Worm (Caenorhabditis elegans): ENCODE data around the gene pha-1.

The pha-1 gene

ce11 chrIII:11091651-11092278 lies 39.8 kb upstream of the pha-1 start:
- TF ChIP-seq lsy-12 (tag; optimal IDR thresholded peaks at IDR 0.05), result peak; percentile 50
- peak; percentile 12 for TF ChIP-seq nfya-1 (tag; optimal IDR thresholded peaks at IDR 0.05; ENCODE audit: insufficient read depth)
- TF ChIP-seq nhr-43 (tag; optimal IDR thresholded peaks at IDR 0.05; ENCODE audit: poor library complexity, severe bottlenecking), result peak; percentile 57
- no peak for TF ChIP-seq jun-1 (tag; optimal IDR thresholded peaks at IDR 0.05)
- peak; percentile 31 for TF ChIP-seq elt-2 (tag; optimal IDR thresholded peaks at IDR 0.05)

ce11 chrIII:11093489-11093888 lies 38.1 kb upstream of the pha-1 start:
- no peak for TF ChIP-seq nhr-43 (tag; optimal IDR thresholded peaks at IDR 0.05; ENCODE audit: poor library complexity, severe bottlenecking)
- TF ChIP-seq unc-39 (tag; optimal IDR thresholded peaks at IDR 0.05), result no peak
- TF ChIP-seq elt-3 (tag; optimal IDR thresholded peaks at IDR 0.05), result no peak
- TF ChIP-seq fkh-10 (GFP tag; optimal IDR thresholded peaks at IDR 0.05), result no peak
- TF ChIP-seq nhr-77 (tag; optimal IDR thresholded peaks at IDR 0.05), result no peak
- TF ChIP-seq tbx-2 (tag; optimal IDR thresholded peaks at IDR 0.05), result no peak
- TF ChIP-seq daf-12 (tag; optimal IDR thresholded peaks at IDR 0.05), result no peak
- TF ChIP-seq mml-1 (tag; optimal IDR thresholded peaks at IDR 0.05), result no peak
- no peak for TF ChIP-seq lsy-12 (tag; optimal IDR thresholded peaks at IDR 0.05)
- TF ChIP-seq nhr-237 (tag; optimal IDR thresholded peaks at IDR 0.05), result no peak
- no peak for TF ChIP-seq nhr-67 (tag; optimal IDR thresholded peaks at IDR 0.05)
- no peak for TF ChIP-seq lin-39 (tag; optimal IDR thresholded peaks at IDR 0.05)
- TF ChIP-seq unc-62 (GFP tag; optimal IDR thresholded peaks at IDR 0.05), result no peak
- no peak for TF ChIP-seq ceh-9 (tag; optimal IDR thresholded peaks at IDR 0.05)
- no peak for TF ChIP-seq fkh-2 (tag; optimal IDR thresholded peaks at IDR 0.05)

DNA sequence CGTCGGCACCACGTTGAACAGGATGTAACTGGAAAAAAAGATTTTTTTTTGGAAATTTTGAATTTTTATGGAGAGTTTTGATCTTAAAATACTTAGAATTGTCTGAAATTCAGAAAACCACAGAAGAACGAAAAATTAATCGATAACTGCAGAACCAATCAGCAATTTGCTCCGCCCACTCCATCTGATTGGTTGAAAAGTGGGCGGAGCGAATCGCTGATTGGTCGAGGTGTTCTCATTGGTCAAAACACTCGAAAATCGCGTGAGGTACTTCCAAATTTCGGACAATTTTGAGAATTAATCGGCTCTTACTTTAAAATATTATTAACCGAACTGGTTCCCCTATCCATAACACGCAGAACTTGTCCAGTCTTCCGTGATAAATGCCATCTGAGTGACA lies 35.9 kb upstream of the pha-1 start:
- no peak for TF ChIP-seq nhr-12 (tag; optimal IDR thresholded peaks at IDR 0.05)
- no peak for TF ChIP-seq aly-2 (tag; optimal IDR thresholded peaks at IDR 0.05)
- no peak for TF ChIP-seq ceh-28 (tag; optimal IDR thresholded peaks at IDR 0.05)
- TF ChIP-seq ceh-16 (tag; optimal IDR thresholded peaks at IDR 0.05), result no peak
- TF ChIP-seq nfya-1 (tag; optimal IDR thresholded peaks at IDR 0.05; ENCODE audit: insufficient read depth), result peak; percentile 81
- no peak for TF ChIP-seq pqm-1 (tag; optimal IDR thresholded peaks at IDR 0.05)

- TF ChIP-seq fkh-10 (GFP tag; optimal IDR thresholded peaks at IDR 0.05), result no peak
These were observed 31.7 kb upstream of the pha-1 start, which contains the start of gene hmt-1 for ce11 chrIII:11099864-11100263. hmt-1 (minus strand) TSS chrIII:11099964.

DNA sequence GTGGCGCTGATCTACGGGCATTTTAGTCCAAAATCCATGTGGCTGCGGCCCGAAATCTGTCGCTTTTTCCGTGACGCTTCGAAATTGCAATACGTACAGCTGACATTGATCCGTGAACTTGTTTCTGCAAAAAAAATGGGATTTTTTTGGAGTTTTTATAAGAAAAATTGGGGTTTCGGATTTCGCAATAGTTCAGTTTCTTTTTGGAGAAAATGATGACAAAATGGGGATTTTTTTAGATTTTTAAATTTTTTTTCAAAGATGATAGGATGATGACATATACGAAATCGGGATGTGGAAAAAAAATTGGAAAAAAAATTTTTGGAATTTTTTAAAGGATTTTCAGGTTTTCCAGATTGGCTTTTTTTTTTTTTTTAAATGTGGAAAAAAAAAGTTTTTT lies 30.3 kb upstream of the pha-1 start:
- TF ChIP-seq jun-1 (tag; optimal IDR thresholded peaks at IDR 0.05) (no peak), ceh-9 (tag; optimal IDR thresholded peaks at IDR 0.05) (no peak), ZK546.5 (tag; optimal IDR thresholded peaks at IDR 0.05) (no peak), ceh-82 (tag; optimal IDR thresholded peaks at IDR 0.05) (no peak), hmg-11 (tag; optimal IDR thresholded peaks at IDR 0.05) (peak; percentile 17), mdl-1 (tag; optimal IDR thresholded peaks at IDR 0.05) (no peak), elt-1 (tag; optimal IDR thresholded peaks at IDR 0.05) (no peak), elt-2 (tag; optimal IDR thresholded peaks at IDR 0.05) (no peak)

DNA sequence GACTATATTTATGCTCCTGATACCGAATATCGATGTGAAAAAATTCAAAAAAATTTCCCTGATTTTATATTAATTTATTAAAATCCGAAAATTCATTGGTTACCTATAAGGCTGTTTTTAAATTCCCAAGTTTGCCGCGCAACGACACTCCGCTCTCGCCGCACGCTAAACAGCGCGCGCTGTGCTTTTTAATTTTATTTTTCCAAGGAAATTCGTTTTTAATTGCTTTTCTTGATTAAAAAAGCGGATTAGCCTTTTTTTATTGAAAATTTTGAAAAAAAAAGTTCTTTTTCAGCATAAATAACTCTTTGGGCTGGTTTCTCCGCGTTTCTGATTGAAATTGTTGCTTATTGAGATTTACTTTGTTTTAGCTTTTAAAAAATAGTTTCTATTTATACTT lies 24.2 kb upstream of the pha-1 start:
- TF ChIP-seq elt-1 (tag; optimal IDR thresholded peaks at IDR 0.05), result no peak
- TF ChIP-seq tbx-2 (tag; optimal IDR thresholded peaks at IDR 0.05), result no peak
- TF ChIP-seq lsy-12 (tag; optimal IDR thresholded peaks at IDR 0.05), result no peak
- no peak for TF ChIP-seq fkh-2 (tag; optimal IDR thresholded peaks at IDR 0.05)
- TF ChIP-seq jun-1 (tag; optimal IDR thresholded peaks at IDR 0.05), result no peak
- TF ChIP-seq snpc-4 (tag; optimal IDR thresholded peaks at IDR 0.05), result no peak
- TF ChIP-seq nhr-77 (tag; optimal IDR thresholded peaks at IDR 0.05), result no peak
- TF ChIP-seq fkh-10 (GFP tag; optimal IDR thresholded peaks at IDR 0.05), result no peak
- no peak for TF ChIP-seq egl-27 (tag; optimal IDR thresholded peaks at IDR 0.05)
- no peak for TF ChIP-seq eor-1 (tag; optimal IDR thresholded peaks at IDR 0.05)
- TF ChIP-seq ztf-4 (tag; optimal IDR thresholded peaks at IDR 0.05), result no peak
- no peak for TF ChIP-seq elt-2 (tag; optimal IDR thresholded peaks at IDR 0.05)
